Worm (Caenorhabditis elegans): ENCODE results near the gene F16B4.6.

The F16B4.6 gene

DNA sequence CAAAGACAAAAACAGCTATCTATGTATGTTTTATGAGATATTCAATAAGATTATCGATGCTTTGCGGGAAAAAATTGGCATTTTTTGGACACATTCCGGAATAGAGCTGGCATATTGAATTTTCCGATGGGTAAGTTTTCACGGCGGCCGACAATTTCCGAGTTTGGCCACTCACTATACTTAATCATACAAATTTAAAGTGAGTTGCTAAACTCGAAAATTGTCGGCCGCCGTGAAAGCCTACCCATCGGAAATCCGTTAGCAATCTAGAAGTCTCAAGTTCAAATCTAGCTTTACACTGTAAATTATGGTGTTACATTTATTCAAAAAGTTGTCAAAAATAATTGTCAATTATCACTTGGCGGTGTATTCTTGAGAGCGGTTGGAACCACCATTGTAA, 36.3 kb upstream of the F16B4.6 start:
- TF ChIP-seq nhr-90 (tag; optimal IDR thresholded peaks at IDR 0.05; ENCODE audit: poor library complexity), result no peak
- TF ChIP-seq unc-30 (tag; optimal IDR thresholded peaks at IDR 0.05), result no peak
- TF ChIP-seq jun-1 (tag; optimal IDR thresholded peaks at IDR 0.05), result no peak
- no peak for TF ChIP-seq pag-3 (tag; optimal IDR thresholded peaks at IDR 0.05; ENCODE audit: borderline replicate concordance, insufficient read depth)
- TF ChIP-seq dpl-1 (GFP tag; optimal IDR thresholded peaks at IDR 0.05), result no peak
- no peak for TF ChIP-seq hpl-2 (GFP tag; optimal IDR thresholded peaks at IDR 0.05)
- TF ChIP-seq nhr-76 (tag; optimal IDR thresholded peaks at IDR 0.05), result no peak
- no peak for TF ChIP-seq unc-98 (GFP tag; IDR thresholded peaks at IDR 0.05)
- no peak for TF ChIP-seq grh-1 (GFP tag; IDR thresholded peaks at IDR 0.05)
- TF ChIP-seq xbp-1 (tag; optimal IDR thresholded peaks at IDR 0.05), result no peak
- TF ChIP-seq snu-23 (GFP tag; optimal IDR thresholded peaks at IDR 0.05), result no peak
- no peak for TF ChIP-seq sup-37 (GFP tag; optimal IDR thresholded peaks at IDR 0.05)
- TF ChIP-seq ztf-4 (tag; optimal IDR thresholded peaks at IDR 0.05), result no peak
- TF ChIP-seq nhr-237 (tag; optimal IDR thresholded peaks at IDR 0.05), result no peak
- no peak for TF ChIP-seq aha-1 (tag; optimal IDR thresholded peaks at IDR 0.05)
- no peak for TF ChIP-seq pqm-1 (tag; optimal IDR thresholded peaks at IDR 0.05)

- TF ChIP-seq nhr-47 (tag; optimal IDR thresholded peaks at IDR 0.05) (no peak), C16A3.4 (tag; optimal IDR thresholded peaks at IDR 0.05) (no peak), nhr-19 (GFP tag; conservative IDR thresholded peaks at IDR 0.05) (no peak), pqm-1 (tag; optimal IDR thresholded peaks at IDR 0.05) (no peak), mef-2 (tag; optimal IDR thresholded peaks at IDR 0.05) (no peak), efl-1 (optimal IDR thresholded peaks at IDR 0.05) (no peak), efl-1 (GFP tag; optimal IDR thresholded peaks at IDR 0.05 in 1 of 2) (no peak), mab-9 (GFP tag; IDR thresholded peaks at IDR 0.05) (no peak), nhr-76 (tag; optimal IDR thresholded peaks at IDR 0.05) (no peak), nhr-77 (tag; optimal IDR thresholded peaks at IDR 0.05) (no peak), vab-15 (tag; optimal IDR thresholded peaks at IDR 0.05) (no peak), lin-14 (GFP tag; optimal IDR thresholded peaks at IDR 0.05) (no peak), zip-4 (GFP tag; optimal IDR thresholded peaks at IDR 0.05) (no peak), pag-3 (tag; optimal IDR thresholded peaks at IDR 0.05; ENCODE audit: borderline replicate concordance, insufficient read depth) (no peak), ztf-4 (tag; optimal IDR thresholded peaks at IDR 0.05) (no peak)
Measured at ce11 chrV:1551143-1551542, 35.9 kb upstream of the F16B4.6 start.

- no peak for TF ChIP-seq nhr-77 (tag; optimal IDR thresholded peaks at IDR 0.05)
- no peak for TF ChIP-seq lin-39 (tag; optimal IDR thresholded peaks at IDR 0.05)
- TF ChIP-seq C16A3.4 (tag; optimal IDR thresholded peaks at IDR 0.05), result no peak
- no peak for TF ChIP-seq ceh-8 (GFP tag; optimal IDR thresholded peaks at IDR 0.05)
- no peak for TF ChIP-seq egl-27 (tag; optimal IDR thresholded peaks at IDR 0.05)
- TF ChIP-seq vab-15 (tag; optimal IDR thresholded peaks at IDR 0.05), result no peak
- TF ChIP-seq ces-1 (GFP tag; optimal IDR thresholded peaks at IDR 0.05), result no peak
- no peak for TF ChIP-seq nhr-85 (tag)
- TF ChIP-seq Y116A8C.19 (tag; optimal IDR thresholded peaks at IDR 0.05; ENCODE audit: borderline replicate concordance), result no peak
- TF ChIP-seq rnt-1 (tag; optimal IDR thresholded peaks at IDR 0.05), result no peak
- TF ChIP-seq elt-2 (tag; optimal IDR thresholded peaks at IDR 0.05), result no peak
- no peak for TF ChIP-seq grh-1 (GFP tag; IDR thresholded peaks at IDR 0.05)
- TF ChIP-seq fkh-10 (GFP tag; optimal IDR thresholded peaks at IDR 0.05), result no peak
- TF ChIP-seq isw-1 (GFP tag; IDR thresholded peaks at IDR 0.05), result no peak
Measured at ce11 chrV:1553004-1553403, 34.0 kb upstream of the F16B4.6 start, which contains the start of gene srsx-8. Gene srsx-8 (minus strand): TSS chrV:1553104.

DNA sequence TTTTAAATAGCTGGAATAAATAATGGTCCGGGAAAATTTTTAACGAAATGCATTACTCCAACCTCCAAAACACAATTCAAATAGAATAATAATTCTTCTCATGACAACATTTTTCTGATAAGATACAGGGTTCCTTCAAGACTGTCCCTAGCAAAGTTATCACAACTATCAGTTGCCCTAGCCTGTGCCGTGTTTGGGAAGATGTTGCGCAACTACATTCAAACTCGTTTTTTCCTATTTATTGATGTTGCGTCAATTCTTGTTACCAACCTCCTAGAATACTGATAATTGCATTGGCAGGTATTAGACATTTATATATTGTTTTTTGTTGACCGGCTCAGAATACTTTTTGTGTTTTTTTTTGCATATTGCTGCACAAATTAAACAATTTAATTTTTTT, 31.9 kb upstream of the F16B4.6 start:
- TF ChIP-seq mdl-1 (tag; optimal IDR thresholded peaks at IDR 0.05) (no peak), ama-1 (optimal IDR thresholded peaks at IDR 0.05) (no peak), nhr-90 (tag; optimal IDR thresholded peaks at IDR 0.05; ENCODE audit: poor library complexity) (no peak), nhr-20 (tag; optimal IDR thresholded peaks at IDR 0.05) (no peak), jun-1 (tag; optimal IDR thresholded peaks at IDR 0.05) (no peak), pax-3 (tag; optimal IDR thresholded peaks at IDR 0.05) (no peak)

Data from whole organism, L1 larva.